Fruit fly (Drosophila melanogaster): ENCODE data around the gene crp.
A peak's percentile ranks its signal among the peaks of the same experiment; 100 is the strongest.

Gene crp

DNA sequence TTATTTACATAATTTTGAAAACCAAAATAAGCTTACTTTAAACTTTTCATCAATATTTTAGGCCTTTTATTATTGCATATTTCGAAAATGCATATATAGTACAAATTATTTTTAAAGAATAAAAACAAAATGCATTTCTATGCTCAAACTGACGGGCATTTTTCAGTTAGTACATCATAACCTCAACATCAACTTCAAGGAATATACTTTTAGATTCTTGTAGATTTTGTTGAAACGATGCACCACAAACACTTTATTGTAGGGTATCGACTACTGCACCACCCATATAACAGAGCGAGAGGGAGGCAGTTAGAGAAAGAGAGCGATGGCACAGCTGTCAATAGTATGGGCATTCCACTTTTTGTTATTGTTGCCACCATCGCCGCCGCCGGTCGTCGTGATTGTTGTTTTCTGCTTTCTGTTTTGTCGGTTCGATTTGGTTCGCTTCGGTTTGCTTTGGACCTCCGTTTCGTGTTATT is 7.7 kb downstream of the crp start (continued):
- TF ChIP-seq CG17361 (GFP tag; IDR thresholded peaks at IDR 0.05) (peak; percentile 98), Dbx (GFP tag; IDR thresholded peaks at IDR 0.05) (no peak), CG11398 (GFP tag; optimal IDR thresholded peaks at IDR 0.05) (peak; percentile 85), CG5953 (GFP tag; IDR thresholded peaks at IDR 0.05) (0 out of 2 replicates have a peak, but pooled peaks have one; percentile 3), Myb (GFP tag; optimal IDR thresholded peaks at IDR 0.05) (peak; percentile 46), ham (GFP tag; IDR thresholded peaks at IDR 0.05) (no peak), CG14860 (GFP tag; IDR thresholded peaks at IDR 0.05; ENCODE audit: partially characterized antibody) (no peak), dpn (GFP tag; optimal IDR thresholded peaks at IDR 0.05) (peak; percentile 89 to 92), CG4328 (GFP tag; optimal IDR thresholded peaks at IDR 0.05) (peak; percentile 77), ttk (GFP tag; IDR thresholded peaks at IDR 0.05) (peak; percentile 76), twi (tag; optimal IDR thresholded peaks at IDR 0.05) (peak; percentile 92), nerfin-2 (GFP tag; IDR thresholded peaks at IDR 0.05; ENCODE audit: partially characterized antibody) (no peak), CG8478 (optimal IDR thresholded peaks at IDR 0.05) (no peak), CG13287 (GFP tag; IDR thresholded peaks at IDR 0.05; ENCODE audit: partially characterized antibody) (no peak), CG2678 (tag; optimal IDR thresholded peaks at IDR 0.05) (peak; percentile 95), D (optimal IDR thresholded peaks at IDR 0.05) (no peak), D (GFP tag; optimal IDR thresholded peaks at IDR 0.05) (peak; percentile 90), CG18476 (GFP tag; optimal IDR thresholded peaks at IDR 0.05) (peak; percentile 79), gro (GFP tag; optimal IDR thresholded peaks at IDR 0.05) (peak; percentile 20), gt (GFP tag; IDR thresholded peaks at IDR 0.05) (0 out of 2 replicates have a peak, but pooled peaks have one; percentile 46), crc (GFP tag; optimal IDR thresholded peaks at IDR 0.05) (peak; percentile 11), CG7928 (GFP tag; optimal IDR thresholded peaks at IDR 0.05) (peak; percentile 36), sc (optimal IDR thresholded peaks at IDR 0.05) (no peak), sc (GFP tag; optimal IDR thresholded peaks at IDR 0.05) (peak; percentile 91), fu2 (GFP tag; optimal IDR thresholded peaks at IDR 0.05) (peak; percentile 62), ab (GFP tag; optimal IDR thresholded peaks at IDR 0.05) (peak; percentile 57), CG12391 (tag; optimal IDR thresholded peaks at IDR 0.05) (peak; percentile 96), CG3163 (GFP tag; optimal IDR thresholded peaks at IDR 0.05) (peak; percentile 46), tll (GFP tag; optimal IDR thresholded peaks at IDR 0.05) (peak in 1 of 2 experiments; percentile 41), CG14965 (GFP tag; optimal IDR thresholded peaks at IDR 0.05; ENCODE audit: borderline replicate concordance) (peak; percentile 37), Dip2 (GFP tag; IDR thresholded peaks at IDR 0.05) (peak; percentile 27; the same call in 1 of the 2 replicates), Abd-B (GFP tag; optimal IDR thresholded peaks at IDR 0.05) (peak; percentile 92), Usf (GFP tag; optimal IDR thresholded peaks at IDR 0.05) (peak; percentile 47), Dfd (GFP tag; optimal IDR thresholded peaks at IDR 0.05) (no peak), rib (GFP tag; IDR thresholded peaks at IDR 0.05) (peak; percentile 45; the same call in 1 of the 2 replicates), inv (GFP tag; IDR thresholded peaks at IDR 0.05; ENCODE audit: partially characterized antibody) (no peak), CG16813 (GFP tag; IDR thresholded peaks at IDR 0.05; ENCODE audit: partially characterized antibody) (no peak), CG34376 (GFP tag; optimal IDR thresholded peaks at IDR 0.05) (peak; percentile 6), CG32532 (GFP tag; IDR thresholded peaks at IDR 0.05) (peak; percentile 51; the same call in 1 of the 2 replicates), kah (GFP tag; optimal IDR thresholded peaks at IDR 0.05) (peak; percentile 84), Rfx (GFP tag; IDR thresholded peaks at IDR 0.05) (peak; percentile 59), CG11456 (GFP tag; IDR thresholded peaks at IDR 0.05) (0 out of 3 replicates have a peak, but pooled peaks have one; percentile 18), ken (GFP tag; IDR thresholded peaks at IDR 0.05) (peak; percentile 79; the same call in 2 of the 3 replicates), CG15514 (GFP tag; optimal IDR thresholded peaks at IDR 0.05) (peak; percentile 52)

All from whole organism, embryonic.